Worm (Caenorhabditis elegans): ENCODE results near the gene rol-3.

rol-3 gene

DNA sequence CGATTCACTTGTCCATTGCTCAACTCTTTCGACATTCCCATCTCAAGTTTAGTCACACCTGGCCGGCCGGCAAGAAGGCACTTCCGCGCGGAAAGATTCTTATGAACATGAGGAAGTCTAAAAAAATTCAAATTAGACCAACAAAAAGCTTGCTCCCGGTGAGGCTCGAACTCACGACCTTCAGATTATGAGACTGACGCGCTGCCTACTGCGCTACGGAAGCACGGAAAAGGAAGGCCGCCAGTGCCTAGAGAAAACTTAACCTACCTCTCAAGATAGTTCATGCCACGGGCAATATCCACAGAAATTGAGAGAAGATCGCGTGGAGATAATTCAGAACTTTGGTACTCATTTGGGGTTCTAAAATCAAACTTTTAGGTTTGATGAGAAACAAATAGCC lies 8.2 kb downstream of the rol-3 start (continued):
- TF ChIP-seq lin-38 (GFP tag; IDR thresholded peaks at IDR 0.05) = no peak
- TF ChIP-seq Y105C5A.15 (GFP tag; IDR thresholded peaks at IDR 0.05) = no peak
- no peak for TF ChIP-seq nhr-111 (GFP tag; optimal IDR thresholded peaks at IDR 0.05)
- TF ChIP-seq lin-29 (GFP tag; IDR thresholded peaks at IDR 0.05) = no peak
- no peak for TF ChIP-seq ztf-7 (tag; optimal IDR thresholded peaks at IDR 0.05)
- 0 out of 2 replicates have a peak, but pooled peaks have one; percentile 29 for TF ChIP-seq hmg-1.1 (GFP tag; IDR thresholded peaks at IDR 0.05)
- TF ChIP-seq dmd-6 (GFP tag; IDR thresholded peaks at IDR 0.05) = peak; percentile 52
- no peak for TF ChIP-seq nhr-237 (tag; optimal IDR thresholded peaks at IDR 0.05)
- TF ChIP-seq F49E8.2 (tag; optimal IDR thresholded peaks at IDR 0.05; ENCODE audit: borderline replicate concordance) = no peak
- TF ChIP-seq tra-1 (GFP tag; IDR thresholded peaks at IDR 0.05) = 0 out of 2 replicates have a peak, but pooled peaks have one; percentile 54
- TF ChIP-seq ceh-62 (tag; optimal IDR thresholded peaks at IDR 0.05) = no peak
- TF ChIP-seq Y75B8A.6 (GFP tag; IDR thresholded peaks at IDR 0.05) = no peak
- TF ChIP-seq dmd-9 (GFP tag; IDR thresholded peaks at IDR 0.05) = no peak
- TF ChIP-seq fos-1 (tag; optimal IDR thresholded peaks at IDR 0.05) = no peak
- no peak for TF ChIP-seq gei-8 (GFP tag; optimal IDR thresholded peaks at IDR 0.05)
- no peak for TF ChIP-seq nhr-77 (tag; optimal IDR thresholded peaks at IDR 0.05)
- TF ChIP-seq vab-7 (GFP tag; IDR thresholded peaks at IDR 0.05) = peak; percentile 60; the same call in 1 of the 2 replicates
- TF ChIP-seq ctbp-1 (GFP tag; IDR thresholded peaks at IDR 0.05) = no peak
- no peak for TF ChIP-seq R02D3.7 (tag; optimal IDR thresholded peaks at IDR 0.05)
- no peak for TF ChIP-seq aly-2 (tag; optimal IDR thresholded peaks at IDR 0.05)
- TF ChIP-seq nhr-76 (tag; optimal IDR thresholded peaks at IDR 0.05) = no peak
- TF ChIP-seq madf-9 (GFP tag; conservative IDR thresholded peaks at IDR 0.05) = 0 out of 2 replicates have a peak, but pooled peaks have one; percentile 35
- peak; percentile 53; the same call in 1 of the 2 replicates for TF ChIP-seq ceh-44 (GFP tag; IDR thresholded peaks at IDR 0.05)
- no peak for TF ChIP-seq lin-39 (tag; optimal IDR thresholded peaks at IDR 0.05)
- no peak for TF ChIP-seq pha-4 (GFP tag; IDR thresholded peaks at IDR 0.05)
- TF ChIP-seq pha-4 (tag; optimal IDR thresholded peaks at IDR 0.05) = no peak
- TF ChIP-seq F44E2.7 (GFP tag; IDR thresholded peaks at IDR 0.05) = no peak
- TF ChIP-seq set-16 (GFP tag; IDR thresholded peaks at IDR 0.05) = no peak
- TF ChIP-seq lin-15B (tag; optimal IDR thresholded peaks at IDR 0.05) = no peak
- TF ChIP-seq hif-1 (tag; optimal IDR thresholded peaks at IDR 0.05) = no peak
- TF ChIP-seq zfp-2 (tag; optimal IDR thresholded peaks at IDR 0.05) = no peak
- TF ChIP-seq dve-1 (tag; optimal IDR thresholded peaks at IDR 0.05; ENCODE audit: insufficient read depth) = no peak
- no peak for TF ChIP-seq dpl-1 (GFP tag; optimal IDR thresholded peaks at IDR 0.05)
- no peak for TF ChIP-seq nhr-10 (tag; optimal IDR thresholded peaks at IDR 0.05)
- no peak for TF ChIP-seq lin-1 (GFP tag; IDR thresholded peaks at IDR 0.05)
- no peak for TF ChIP-seq lir-3 (tag; optimal IDR thresholded peaks at IDR 0.05)
- peak; percentile 64 for TF ChIP-seq mes-2 (tag; optimal IDR thresholded peaks at IDR 0.05; ENCODE audit: poor library complexity, severe bottlenecking)
- 0 out of 2 replicates have a peak, but pooled peaks have one; percentile 32 for TF ChIP-seq dmd-8 (GFP tag; IDR thresholded peaks at IDR 0.05)
- no peak for TF ChIP-seq ztf-11 (tag; optimal IDR thresholded peaks at IDR 0.05)
- no peak for TF ChIP-seq ceh-20 (GFP tag; IDR thresholded peaks at IDR 0.05)
- TF ChIP-seq daf-19 (GFP tag; conservative IDR thresholded peaks at IDR 0.05) = no peak
- no peak for TF ChIP-seq unc-130 (GFP tag; optimal IDR thresholded peaks at IDR 0.05)
- TF ChIP-seq ceh-32 (tag; optimal IDR thresholded peaks at IDR 0.05; ENCODE audit: poor library complexity) = no peak
- no peak for TF ChIP-seq mep-1 (tag; optimal IDR thresholded peaks at IDR 0.05)
- TF ChIP-seq hlh-30 (tag; optimal IDR thresholded peaks at IDR 0.05; ENCODE audit: insufficient read depth) = peak; percentile 0
- TF ChIP-seq unc-62 (GFP tag; optimal IDR thresholded peaks at IDR 0.05 in 1 of 2) = no peak
- TF ChIP-seq unc-62 (tag; optimal IDR thresholded peaks at IDR 0.05) = no peak
- TF ChIP-seq zag-1 (tag; optimal IDR thresholded peaks at IDR 0.05) = no peak
- peak; percentile 77 for TF ChIP-seq lim-7 (GFP tag; IDR thresholded peaks at IDR 0.05)
- no peak for TF ChIP-seq D1046.2 (GFP tag; IDR thresholded peaks at IDR 0.05)
- TF ChIP-seq madf-5 (GFP tag; IDR thresholded peaks at IDR 0.05) = 0 out of 4 replicates have a peak, but pooled peaks have one; percentile 38
- TF ChIP-seq cey-2 (tag; optimal IDR thresholded peaks at IDR 0.05; ENCODE audit: borderline replicate concordance, insufficient read depth) = no peak

All from whole organism, L4 larva.